Fruit fly (Drosophila melanogaster): ENCODE data around the gene Ppi1.

Ppi1 gene

dm6 chr3R:30102806-30103619 lies 25.9 kb downstream of the Ppi1 start:
- TF ChIP-seq CTCF (optimal IDR thresholded peaks at IDR 0.05) (no peak), CG8478 (optimal IDR thresholded peaks at IDR 0.05) (no peak)

- TF ChIP-seq CG8478 (optimal IDR thresholded peaks at IDR 0.05) = no peak
- no peak for TF ChIP-seq CTCF (optimal IDR thresholded peaks at IDR 0.05)
These were observed 27.5 kb downstream of the Ppi1 start for dm6 chr3R:30101389-30101935.

- no peak for TF ChIP-seq CTCF (optimal IDR thresholded peaks at IDR 0.05)
- no peak for TF ChIP-seq CG8478 (optimal IDR thresholded peaks at IDR 0.05)
These were observed 28.0 kb downstream of the Ppi1 start for dm6 chr3R:30100976-30101332.

- TF ChIP-seq CG8478 (optimal IDR thresholded peaks at IDR 0.05) (no peak), CTCF (optimal IDR thresholded peaks at IDR 0.05) (no peak)
These were observed 28.5 kb downstream of the Ppi1 start for dm6 chr3R:30100325-30100975.

dm6 chr3R:30099341-30099871 lies 29.5 kb downstream of the Ppi1 start:
- TF ChIP-seq CTCF (optimal IDR thresholded peaks at IDR 0.05) (no peak), CG8478 (optimal IDR thresholded peaks at IDR 0.05) (no peak)

dm6 chr3R:30098229-30098628 lies 30.7 kb downstream of the Ppi1 start:
- TF ChIP-seq CTCF (optimal IDR thresholded peaks at IDR 0.05) (no peak), CG8478 (optimal IDR thresholded peaks at IDR 0.05) (no peak)

- TF ChIP-seq CTCF (optimal IDR thresholded peaks at IDR 0.05) (no peak), CG8478 (optimal IDR thresholded peaks at IDR 0.05) (no peak)
These were observed 33.1 kb downstream of the Ppi1 start for dm6 chr3R:30095855-30096254.

- TF ChIP-seq CTCF (optimal IDR thresholded peaks at IDR 0.05) (no peak), CG8478 (optimal IDR thresholded peaks at IDR 0.05) (no peak)
These were observed 33.5 kb downstream of the Ppi1 start for dm6 chr3R:30095381-30095780.

dm6 chr3R:30092700-30093044 lies 36.2 kb downstream of the Ppi1 start:
- TF ChIP-seq CTCF (optimal IDR thresholded peaks at IDR 0.05) = no peak
- no peak for TF ChIP-seq CG8478 (optimal IDR thresholded peaks at IDR 0.05)

dm6 chr3R:30091795-30092699 lies 36.9 kb downstream of the Ppi1 start:
- TF ChIP-seq CG8478 (optimal IDR thresholded peaks at IDR 0.05) = no peak
- no peak for TF ChIP-seq CTCF (optimal IDR thresholded peaks at IDR 0.05)

- no peak for TF ChIP-seq CG8478 (optimal IDR thresholded peaks at IDR 0.05)
- no peak for TF ChIP-seq CTCF (optimal IDR thresholded peaks at IDR 0.05)
These were observed 38.5 kb downstream of the Ppi1 start for dm6 chr3R:30090261-30091006.

dm6 chr3R:30084137-30084536 lies 44.8 kb downstream of the Ppi1 start:
- TF ChIP-seq CG8478 (optimal IDR thresholded peaks at IDR 0.05) = no peak

- no peak for TF ChIP-seq CG8478 (optimal IDR thresholded peaks at IDR 0.05)
- TF ChIP-seq CTCF (optimal IDR thresholded peaks at IDR 0.05) = no peak
These were observed 45.7 kb downstream of the Ppi1 start for dm6 chr3R:30083215-30083614.

- TF ChIP-seq CG8478 (optimal IDR thresholded peaks at IDR 0.05) = no peak
- no peak for TF ChIP-seq CTCF (optimal IDR thresholded peaks at IDR 0.05)
These were observed 52.8 kb downstream of the Ppi1 start for dm6 chr3R:30076088-30076487.

Data from S2 (cell line).